Fruit fly (Drosophila melanogaster): ENCODE results near the gene CG3437.
A peak's percentile ranks its signal among the peaks of the same experiment; 100 is the strongest.

Gene CG3437

DNA sequence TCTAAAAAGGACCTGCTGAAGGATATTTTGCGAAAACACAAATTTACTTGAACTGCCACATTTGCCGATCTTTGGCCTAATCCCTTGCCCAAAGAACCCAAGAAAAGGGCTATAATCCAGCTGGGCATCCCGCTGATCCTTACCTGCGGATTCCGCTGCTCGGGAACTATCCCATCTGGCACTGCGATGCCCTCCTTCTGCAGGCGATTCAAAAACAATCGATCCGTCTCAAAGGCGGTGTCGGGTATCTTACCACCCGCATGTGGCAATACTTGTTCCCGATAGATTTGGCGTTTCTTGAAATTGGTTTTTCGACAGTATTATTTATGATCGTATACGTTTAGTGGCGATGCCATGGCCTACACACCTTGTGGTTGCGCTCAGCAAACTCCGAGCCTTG, 33.9 kb upstream of the CG3437 start (continued):
- TF ChIP-seq zen (tag; optimal IDR thresholded peaks at IDR 0.05): peak; percentile 67
- TF ChIP-seq CG12744 (GFP tag; optimal IDR thresholded peaks at IDR 0.05): no peak
- TF ChIP-seq twi (tag; optimal IDR thresholded peaks at IDR 0.05): peak; percentile 89
- no peak for TF ChIP-seq Fer1 (GFP tag; optimal IDR thresholded peaks at IDR 0.05)
- TF ChIP-seq Sry-β (GFP tag; optimal IDR thresholded peaks at IDR 0.05): no peak
- TF ChIP-seq abd-A (tag; optimal IDR thresholded peaks at IDR 0.05): no peak
- TF ChIP-seq grau (tag; optimal IDR thresholded peaks at IDR 0.05): no peak
- TF ChIP-seq CG15479 (GFP tag; optimal IDR thresholded peaks at IDR 0.05): peak; percentile 57
- TF ChIP-seq Lim3 (GFP tag; IDR thresholded peaks at IDR 0.05): no peak

DNA sequence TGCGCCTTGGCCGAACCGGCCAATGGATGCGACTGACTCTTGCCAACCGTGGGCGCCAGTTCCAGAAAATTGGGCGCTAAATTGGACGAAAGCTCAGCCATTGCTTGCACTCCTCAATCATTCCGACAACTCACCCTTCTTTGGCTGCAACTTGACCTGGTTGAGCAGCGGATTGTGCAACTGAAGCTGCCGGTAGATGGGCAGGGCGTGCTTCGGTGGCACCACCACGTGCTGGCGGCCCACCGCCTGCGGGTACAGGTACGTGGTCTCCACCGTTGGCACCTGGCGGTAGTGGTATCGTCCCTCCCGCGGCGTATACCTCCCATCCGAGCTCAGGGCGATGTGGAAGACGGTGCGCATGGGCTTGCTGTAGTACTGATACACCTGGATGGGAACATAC, 33.0 kb upstream of the CG3437 start:
- no peak for TF ChIP-seq lab (GFP tag; optimal IDR thresholded peaks at IDR 0.05)
- TF ChIP-seq CG6791 (GFP tag; IDR thresholded peaks at IDR 0.05; ENCODE audit: partially characterized antibody): 0 out of 3 replicates have a peak, but pooled peaks have one; percentile 10
- no peak for TF ChIP-seq insv (GFP tag; optimal IDR thresholded peaks at IDR 0.05)
- peak; percentile 77 for TF ChIP-seq Ets65A (GFP tag)
- 0 out of 2 replicates have a peak, but pooled peaks have one; percentile 9 for TF ChIP-seq CG32532 (GFP tag; IDR thresholded peaks at IDR 0.05)
- no peak for TF ChIP-seq rib (GFP tag; IDR thresholded peaks at IDR 0.05)
- TF ChIP-seq CG2129 (GFP tag; IDR thresholded peaks at IDR 0.05; ENCODE audit: partially characterized antibody): no peak
- TF ChIP-seq inv (GFP tag; IDR thresholded peaks at IDR 0.05; ENCODE audit: partially characterized antibody): 0 out of 2 replicates have a peak, but pooled peaks have one; percentile 16
- 0 out of 3 replicates have a peak, but pooled peaks have one; percentile 42 for TF ChIP-seq CG11456 (GFP tag; IDR thresholded peaks at IDR 0.05)
- peak; percentile 72 for TF ChIP-seq Med (GFP tag)

DNA sequence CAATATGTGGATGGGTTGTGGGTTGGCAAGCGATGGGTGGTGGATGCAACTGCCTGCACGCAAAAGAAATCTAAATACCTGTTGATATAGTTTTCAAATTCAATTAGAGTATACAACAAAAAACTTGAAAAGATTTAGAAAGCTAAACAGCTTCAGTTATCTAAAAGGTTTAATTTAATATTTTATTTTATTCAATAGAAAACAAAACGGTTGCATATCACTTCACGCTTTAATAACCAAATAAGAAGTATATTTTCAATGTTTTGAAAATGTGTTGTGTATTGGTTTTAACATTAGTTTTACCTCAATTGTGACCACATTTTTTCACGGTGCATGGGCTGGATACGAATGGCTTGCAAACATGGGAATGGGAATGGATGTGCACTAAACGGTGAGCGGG, 32.2 kb upstream of the CG3437 start:
- peak; percentile 8; the same call in 1 of the 2 replicates for TF ChIP-seq Drgx (GFP tag; IDR thresholded peaks at IDR 0.05)
- TF ChIP-seq hb (GFP tag; IDR thresholded peaks at IDR 0.05; ENCODE audit: partially characterized antibody): no peak

DNA sequence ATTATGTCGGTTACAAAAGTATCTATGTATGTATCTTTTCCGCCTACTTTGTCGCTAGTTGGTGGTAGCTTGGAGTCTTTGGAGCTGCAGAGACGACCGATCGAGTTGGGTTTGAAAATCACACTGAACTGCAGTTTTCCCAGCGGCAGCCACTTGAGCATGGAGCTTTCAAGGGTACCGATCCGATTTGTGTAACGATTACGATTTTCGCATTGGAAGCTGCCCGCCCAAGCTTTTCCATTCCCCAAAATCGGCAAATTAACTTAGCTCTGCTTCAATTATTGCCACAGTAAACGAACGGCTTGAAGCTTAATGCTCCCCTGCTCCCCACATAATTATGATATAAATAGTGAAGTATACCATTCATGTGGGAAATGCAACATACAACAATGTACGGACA, 31.7 kb upstream of the CG3437 start, which contains the start of gene CG32036:
CG32036 (minus strand) TSS at position 101 of the 400 bp plus-strand sequence.
- TF ChIP-seq run (tag; optimal IDR thresholded peaks at IDR 0.05) (no peak), sens (GFP tag) (peak; percentile 9)

DNA sequence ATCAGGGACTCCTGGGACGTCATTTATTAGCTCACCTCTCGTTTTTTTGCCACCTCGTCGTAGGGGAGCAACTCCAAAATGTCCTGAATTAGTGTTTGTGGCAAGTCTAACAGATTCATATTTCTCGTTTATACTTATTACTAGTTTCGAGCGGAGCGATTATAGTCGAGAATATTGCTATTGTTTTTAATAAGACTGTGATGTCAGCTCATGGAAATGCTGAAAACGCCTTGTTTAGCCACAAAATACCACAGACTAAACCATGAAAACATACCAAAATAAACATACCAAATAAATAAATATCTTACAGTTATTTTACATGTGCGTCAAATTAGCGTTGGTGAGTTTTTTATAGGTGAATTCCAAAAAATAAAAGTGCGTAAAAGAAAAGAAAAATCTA, 30.1 kb upstream of the CG3437 start, which contains the start of gene pall:
pall (minus strand) TSS at position 205 of the 400 bp plus-strand sequence.
- TF ChIP-seq CG32532 (GFP tag; IDR thresholded peaks at IDR 0.05): no peak
- TF ChIP-seq CG10366 (GFP tag; IDR thresholded peaks at IDR 0.05): no peak
- no peak for TF ChIP-seq vvl (GFP tag; IDR thresholded peaks at IDR 0.05)
- no peak for TF ChIP-seq CG12942 (GFP tag; optimal IDR thresholded peaks at IDR 0.05)
- TF ChIP-seq CG12236 (GFP tag; optimal IDR thresholded peaks at IDR 0.05): no peak
- TF ChIP-seq ranshi (GFP tag; IDR thresholded peaks at IDR 0.05): no peak
- no peak for TF ChIP-seq B-H1 (GFP tag; IDR thresholded peaks at IDR 0.05)
- no peak for TF ChIP-seq vnd (GFP tag; IDR thresholded peaks at IDR 0.05; ENCODE audit: partially characterized antibody)
- TF ChIP-seq corto (GFP tag; optimal IDR thresholded peaks at IDR 0.05): no peak
- no peak for TF ChIP-seq cad (GFP tag; optimal IDR thresholded peaks at IDR 0.05)
- peak; percentile 43; the same call in 2 of the 4 replicates for TF ChIP-seq Dll (GFP tag; IDR thresholded peaks at IDR 0.05; ENCODE audit: partially characterized antibody)
- TF ChIP-seq CG17612 (GFP tag; IDR thresholded peaks at IDR 0.05): no peak
- TF ChIP-seq kah (GFP tag; optimal IDR thresholded peaks at IDR 0.05): no peak
- no peak for TF ChIP-seq fd102C (GFP tag; optimal IDR thresholded peaks at IDR 0.05)
- TF ChIP-seq CG13296 (GFP tag; optimal IDR thresholded peaks at IDR 0.05): no peak
- TF ChIP-seq abd-A (tag; optimal IDR thresholded peaks at IDR 0.05): no peak
- TF ChIP-seq CG9797 (GFP tag; optimal IDR thresholded peaks at IDR 0.05): peak; percentile 76
- TF ChIP-seq Abd-B (GFP tag; optimal IDR thresholded peaks at IDR 0.05): no peak
- no peak for TF ChIP-seq sc (optimal IDR thresholded peaks at IDR 0.05)
- TF ChIP-seq sc (GFP tag; optimal IDR thresholded peaks at IDR 0.05): no peak
- TF ChIP-seq H2.0 (GFP tag; IDR thresholded peaks at IDR 0.05): no peak
- peak; percentile 86 for TF ChIP-seq pzg (GFP tag; optimal IDR thresholded peaks at IDR 0.05)
- no peak for TF ChIP-seq CG12769 (tag; optimal IDR thresholded peaks at IDR 0.05)
- TF ChIP-seq CG8478 (optimal IDR thresholded peaks at IDR 0.05): no peak
